Worm (Caenorhabditis elegans): Measurements from ENCODE around the gene F13E9.16.

Gene F13E9.16

ce11 chrIV:10855946-10856345 is 31.2 kb downstream of the F13E9.16 start:
- TF ChIP-seq nfya-1 (tag; optimal IDR thresholded peaks at IDR 0.05) (peak; percentile 30), nhr-232 (tag; optimal IDR thresholded peaks at IDR 0.05) (no peak), hlh-13 (GFP tag; optimal IDR thresholded peaks at IDR 0.05) (no peak), tbx-7 (tag; optimal IDR thresholded peaks at IDR 0.05) (no peak), ceh-30 (tag; optimal IDR thresholded peaks at IDR 0.05) (no peak)

ce11 chrIV:10855049-10855448 is 32.1 kb downstream of the F13E9.16 start, which contains the start of gene T11G6.3:
TSS of gene T11G6.3 (minus strand) at chrIV:10855237.
- TF ChIP-seq ceh-34 (tag; optimal IDR thresholded peaks at IDR 0.05) (no peak), hlh-13 (GFP tag; optimal IDR thresholded peaks at IDR 0.05) (no peak), zip-5 (tag; optimal IDR thresholded peaks at IDR 0.05) (no peak)

ce11 chrIV:10854042-10854441 is 33.1 kb downstream of the F13E9.16 start:
- TF ChIP-seq tbx-2 (tag; optimal IDR thresholded peaks at IDR 0.05) (no peak), ceh-2 (tag; optimal IDR thresholded peaks at IDR 0.05) (no peak), fax-1 (tag; optimal IDR thresholded peaks at IDR 0.05) (no peak), nhr-232 (tag; optimal IDR thresholded peaks at IDR 0.05) (no peak), unc-3 (GFP tag; conservative IDR thresholded peaks at IDR 0.05) (no peak), unc-3 (tag; optimal IDR thresholded peaks at IDR 0.05) (no peak), hlh-8 (tag; optimal IDR thresholded peaks at IDR 0.05) (no peak), ahr-1 (tag; optimal IDR thresholded peaks at IDR 0.05) (no peak), T23F11.4 (GFP tag; optimal IDR thresholded peaks at IDR 0.05) (no peak), syd-9 (tag; optimal IDR thresholded peaks at IDR 0.05) (no peak), pros-1 (tag; optimal IDR thresholded peaks at IDR 0.05) (no peak)

ce11 chrIV:10852403-10852802 is 34.8 kb downstream of the F13E9.16 start:
- TF ChIP-seq ref-2 (tag; optimal IDR thresholded peaks at IDR 0.05), result no peak
- TF ChIP-seq che-1 (tag; optimal IDR thresholded peaks at IDR 0.05), result no peak
- no peak for TF ChIP-seq ahr-1 (tag; optimal IDR thresholded peaks at IDR 0.05)

- TF ChIP-seq pax-1 (tag; optimal IDR thresholded peaks at IDR 0.05) (no peak), F13H6.1 (tag; optimal IDR thresholded peaks at IDR 0.05) (no peak), ahr-1 (tag; optimal IDR thresholded peaks at IDR 0.05) (no peak), ceh-18 (tag; optimal IDR thresholded peaks at IDR 0.05) (no peak), npax-4 (tag; optimal IDR thresholded peaks at IDR 0.05) (no peak), tbx-2 (tag; optimal IDR thresholded peaks at IDR 0.05) (no peak), sox-2 (GFP tag; IDR thresholded peaks at IDR 0.05) (no peak), unc-86 (tag; optimal IDR thresholded peaks at IDR 0.05) (no peak), ceh-34 (tag; optimal IDR thresholded peaks at IDR 0.05) (no peak), ceh-2 (tag; optimal IDR thresholded peaks at IDR 0.05) (no peak), pag-3 (tag; optimal IDR thresholded peaks at IDR 0.05; ENCODE audit: borderline replicate concordance) (no peak), hlh-15 (tag; optimal IDR thresholded peaks at IDR 0.05) (no peak), sdc-2 (tag; optimal IDR thresholded peaks at IDR 0.05) (no peak), ceh-22 (tag; optimal IDR thresholded peaks at IDR 0.05) (no peak), fax-1 (tag; optimal IDR thresholded peaks at IDR 0.05) (no peak), C38D4.7 (GFP tag; optimal IDR thresholded peaks at IDR 0.05) (no peak), K02D7.2 (tag; optimal IDR thresholded peaks at IDR 0.05) (no peak), C08G9.2 (tag; optimal IDR thresholded peaks at IDR 0.05) (no peak)
These were observed 35.4 kb downstream of the F13E9.16 start, which contains the start of gene T11G6.4 for ce11 chrIV:10851833-10852232. TSS of gene T11G6.4 (minus strand) at chrIV:10851933.

ce11 chrIV:10851136-10851535 is 36.0 kb downstream of the F13E9.16 start:
- TF ChIP-seq lin-11 (tag; optimal IDR thresholded peaks at IDR 0.05), result no peak
- TF ChIP-seq madf-2 (tag; optimal IDR thresholded peaks at IDR 0.05), result no peak

Measured in whole organism, late embryonic.